Fruit fly (Drosophila melanogaster) whole organism, embryonic: Measurements from ENCODE around the gene CG5853.

Experiments
- B-H2 ChIP-seq: fragments of 200-800 bp; sonication (Bioruptor generic); optimal IDR thresholded peaks from 2 replicates; lab custom pipeline; 2018; ENCODE audit warnings: missing biosample characterization, mild to moderate bottlenecking, missing genetic modification characterization
- Blimp-1 ChIP-seq: fragments of 200-800 bp; sonication (Bioruptor generic); optimal IDR thresholded peaks from 3 replicates; lab custom pipeline; 2018; ENCODE audit warnings: missing biosample characterization, missing genetic modification characterization, mild to moderate bottlenecking, moderate library complexity, missing genetic modification reagents
- CG1024 ChIP-seq: fragments of 200-800 bp; sonication (Bioruptor generic); IDR thresholded peaks from 2 replicates; pipeline ENCODE4 v1.3.6; 2022; ENCODE audit warnings: missing biosample characterization, missing genetic modification characterization
- CG11093 ChIP-seq: fragments of 200-800 bp; sonication (Bioruptor generic); IDR thresholded peaks from 3 replicates; pipeline ENCODE4 v1.3.6; 2022; ENCODE audit warnings: missing biosample characterization, missing genetic modification characterization
- CG13123 ChIP-seq: fragments of 200-800 bp; sonication (Bioruptor generic); optimal IDR thresholded peaks from 2 replicates; lab custom pipeline; 2016; ENCODE audit warnings: missing biosample characterization, missing genetic modification characterization
- CG14441 ChIP-seq: fragments of 200-800 bp; sonication (Bioruptor generic); IDR thresholded peaks from 2 replicates; pipeline ENCODE4 v1.3.6; 2022; ENCODE audit warnings: missing biosample characterization, missing genetic modification characterization
- CG17328 ChIP-seq: fragments of 200-800 bp; sonication (Bioruptor generic); IDR thresholded peaks from 2 replicates; pipeline ENCODE4 v1.3.6; 2022; ENCODE audit warnings: missing biosample characterization, missing genetic modification characterization
- CG18011 ChIP-seq: fragments of 200-800 bp; sonication (Bioruptor generic); optimal IDR thresholded peaks from 2 replicates; lab custom pipeline; 2017; ENCODE audit warnings: missing biosample characterization, missing genetic modification characterization, mild to moderate bottlenecking, moderate library complexity, missing genotype
- CG1832 ChIP-seq: fragments of 200-800 bp; sonication (Bioruptor generic); optimal IDR thresholded peaks from 2 replicates; lab custom pipeline; 2017; ENCODE audit warnings: missing biosample characterization, mild to moderate bottlenecking, missing genetic modification characterization, inconsistent platforms
- CG2116 ChIP-seq: fragments of 200-800 bp; sonication (Bioruptor generic); optimal IDR thresholded peaks from 3 replicates; lab custom pipeline; 2018; ENCODE audit warnings: missing biosample characterization, mild to moderate bottlenecking, missing genetic modification characterization
- CG2202 ChIP-seq: fragments of 200-800 bp; sonication (Bioruptor generic); optimal IDR thresholded peaks from 2 replicates; lab custom pipeline; 2018; ENCODE audit warnings: missing biosample characterization, mild to moderate bottlenecking, missing genetic modification characterization
- CG30020 ChIP-seq: fragments of 200-800 bp; optimal IDR thresholded peaks from 2 replicates; lab custom pipeline; 2019; ENCODE audit warnings: missing biosample characterization, mild to moderate bottlenecking, missing genetic modification characterization, moderate library complexity
- CG32532 ChIP-seq: fragments of 200-800 bp; sonication (Bioruptor generic); IDR thresholded peaks from 2 replicates; pipeline ENCODE4 v1.3.6; 2022; ENCODE audit warnings: missing biosample characterization, missing genetic modification characterization
- CG3838 ChIP-seq: fragments of 200-800 bp; sonication (Bioruptor generic); optimal IDR thresholded peaks from 3 replicates; lab custom pipeline; 2016; ENCODE audit warnings: missing biosample characterization, missing genetic modification characterization
- CG4282 ChIP-seq: fragments of 200-800 bp; sonication (Bioruptor generic); optimal IDR thresholded peaks from 2 replicates; lab custom pipeline; 2016; ENCODE audit warnings: missing biosample characterization, missing genetic modification characterization
- CG5245 ChIP-seq: fragments of 200-800 bp; sonication (Bioruptor generic); optimal IDR thresholded peaks from 3 replicates; lab custom pipeline; 2016; ENCODE audit warnings: missing biosample characterization, missing genetic modification characterization
- CG6272 ChIP-seq: fragments of 200-800 bp; sonication (Bioruptor generic); IDR thresholded peaks from 2 replicates; pipeline ENCODE4 v1.3.6; 2022; ENCODE audit warnings: missing biosample characterization, missing genetic modification characterization
- CG6765 ChIP-seq: fragments of 200-800 bp; sonication (Bioruptor generic); optimal IDR thresholded peaks from 3 replicates; lab custom pipeline; 2017; ENCODE audit warnings: missing biosample characterization, mild to moderate bottlenecking, missing genetic modification characterization
- CG9609 ChIP-seq: fragments of 200-800 bp; sonication (Bioruptor generic); optimal IDR thresholded peaks from 3 replicates; lab custom pipeline; 2016; ENCODE audit warnings: missing biosample characterization, missing genetic modification characterization
- CkIIα-i1 ChIP-seq: fragments of 200-800 bp; sonication (Bioruptor generic); IDR thresholded peaks from 2 replicates; pipeline ENCODE4 v1.3.6; 2022; ENCODE audit warnings: missing biosample characterization, missing genetic modification characterization
- Deaf1 ChIP-seq: fragments of 200-800 bp; optimal IDR thresholded peaks from 3 replicates; lab custom pipeline; 2019; ENCODE audit warnings: missing biosample characterization, mild to moderate bottlenecking, missing genetic modification characterization, moderate library complexity
- Doc2 ChIP-seq: fragments of 200-800 bp; sonication (Bioruptor generic); IDR thresholded peaks from 2 replicates; pipeline ENCODE4 v1.3.6; 2022; ENCODE audit warnings: missing biosample characterization, missing genetic modification characterization
- Ets65A ChIP-seq: fragments of 200-800 bp; sonication (Bioruptor generic); peaks from one replicate; lab custom pipeline; 2016; ENCODE audit warnings: missing biosample characterization, missing genetic modification characterization
- HHEX ChIP-seq: fragments of 200-800 bp; sonication (Bioruptor generic); optimal IDR thresholded peaks from 3 replicates; lab custom pipeline; 2017; ENCODE audit warnings: missing biosample characterization, mild to moderate bottlenecking, missing genetic modification characterization, missing genetic modification reagents
- HLH54F ChIP-seq: fragments of 200-800 bp; sonication (Bioruptor generic); optimal IDR thresholded peaks from 3 replicates; lab custom pipeline; 2016; ENCODE audit warnings: missing biosample characterization, missing genetic modification characterization
- Oli ChIP-seq: fragments of 200-800 bp; sonication (Bioruptor generic); optimal IDR thresholded peaks from 2 replicates; lab custom pipeline; 2018; ENCODE audit warnings: missing biosample characterization, mild to moderate bottlenecking, missing genetic modification characterization, moderate library complexity
- PHDP ChIP-seq: fragments of 200-800 bp; sonication (Bioruptor generic); optimal IDR thresholded peaks from 3 replicates; lab custom pipeline; 2018; ENCODE audit warnings: missing biosample characterization, mild to moderate bottlenecking, missing genetic modification characterization, moderate library complexity
- Ptx1 ChIP-seq: fragments of 200-800 bp; sonication (Bioruptor generic); IDR thresholded peaks from 2 replicates; pipeline ENCODE4 v1.3.6; 2022; ENCODE audit warnings: missing biosample characterization, missing genetic modification characterization
- ac ChIP-seq: fragments of 200-800 bp; sonication (Bioruptor generic); optimal IDR thresholded peaks from 3 replicates; lab custom pipeline; 2017; ENCODE audit warnings: missing biosample characterization, mild to moderate bottlenecking, missing genetic modification characterization
- az2 ChIP-seq: fragments of 200-800 bp; sonication (Bioruptor generic); optimal IDR thresholded peaks from 3 replicates; lab custom pipeline; 2016; ENCODE audit warnings: missing biosample characterization, missing genetic modification characterization
- chn ChIP-seq: fragments of 200-800 bp; sonication (Bioruptor generic); optimal IDR thresholded peaks from 2 replicates; lab custom pipeline; 2016; ENCODE audit warnings: missing biosample characterization, missing genetic modification characterization
- disco-r ChIP-seq: fragments of 200-800 bp; sonication (Bioruptor generic); optimal IDR thresholded peaks from 2 replicates; lab custom pipeline; 2016; ENCODE audit warnings: missing biosample characterization, missing genetic modification characterization
- emc ChIP-seq: fragments of 200-800 bp; sonication (Bioruptor generic); optimal IDR thresholded peaks from 2 replicates; lab custom pipeline; 2016; ENCODE audit warnings: missing biosample characterization, missing genetic modification characterization
- grau ChIP-seq: fragments of 200-800 bp; optimal IDR thresholded peaks from 3 replicates; lab custom pipeline; 2019; ENCODE audit warnings: missing biosample characterization, mild to moderate bottlenecking, missing genetic modification characterization, moderate library complexity
- gt ChIP-seq: fragments of 200-800 bp; sonication (Bioruptor generic); IDR thresholded peaks from 2 replicates; pipeline ENCODE4 v1.3.6; 2022; ENCODE audit warnings: missing biosample characterization, missing genetic modification characterization
- hbn ChIP-seq: fragments of 200-800 bp; sonication (Bioruptor generic); IDR thresholded peaks from 2 replicates; pipeline ENCODE4 v1.3.6; 2022; ENCODE audit warnings: missing biosample characterization, missing genetic modification characterization; ENCODE audit not compliant: partially characterized antibody
- inv ChIP-seq: fragments of 200-800 bp; sonication (Bioruptor generic); IDR thresholded peaks from 2 replicates; pipeline ENCODE4 v1.3.6; 2022; ENCODE audit warnings: missing biosample characterization, missing genetic modification characterization; ENCODE audit not compliant: partially characterized antibody
- maf-S ChIP-seq: fragments of 200-800 bp; sonication (Bioruptor generic); optimal IDR thresholded peaks from 2 replicates; lab custom pipeline; 2016; ENCODE audit warnings: missing biosample characterization, missing genetic modification characterization
- org-1 ChIP-seq: fragments of 200-800 bp; sonication (Bioruptor generic); optimal IDR thresholded peaks from 2 replicates; lab custom pipeline; 2017; ENCODE audit warnings: missing biosample characterization, missing genetic modification characterization
- phol ChIP-seq: fragments of 200-800 bp; sonication (Bioruptor generic); optimal IDR thresholded peaks from 3 replicates; lab custom pipeline; 2018; ENCODE audit warnings: missing biosample characterization, mild to moderate bottlenecking, missing genetic modification characterization, moderate library complexity
- sens-2 ChIP-seq: fragments of 200-800 bp; sonication (Bioruptor generic); IDR thresholded peaks from 2 replicates; pipeline ENCODE4 v1.3.6; 2022; ENCODE audit warnings: missing biosample characterization, missing genetic modification characterization
- sna ChIP-seq: fragments of 200-800 bp; sonication (Bioruptor generic); IDR thresholded peaks from 2 replicates; pipeline ENCODE4 v1.3.6; 2022; ENCODE audit warnings: missing biosample characterization, missing genetic modification characterization; ENCODE audit not compliant: partially characterized antibody
- vvl ChIP-seq: fragments of 200-800 bp; sonication (Bioruptor generic); IDR thresholded peaks from 2 replicates; pipeline ENCODE4 v1.3.6; 2022; ENCODE audit warnings: missing biosample characterization, missing genetic modification characterization
- zfh1 ChIP-seq: fragments of 200-800 bp; sonication (Bioruptor generic); IDR thresholded peaks from 3 replicates; pipeline ENCODE4 v1.3.6; 2022; ENCODE audit warnings: missing biosample characterization, missing genetic modification characterization

The CG5853 gene

DNA sequence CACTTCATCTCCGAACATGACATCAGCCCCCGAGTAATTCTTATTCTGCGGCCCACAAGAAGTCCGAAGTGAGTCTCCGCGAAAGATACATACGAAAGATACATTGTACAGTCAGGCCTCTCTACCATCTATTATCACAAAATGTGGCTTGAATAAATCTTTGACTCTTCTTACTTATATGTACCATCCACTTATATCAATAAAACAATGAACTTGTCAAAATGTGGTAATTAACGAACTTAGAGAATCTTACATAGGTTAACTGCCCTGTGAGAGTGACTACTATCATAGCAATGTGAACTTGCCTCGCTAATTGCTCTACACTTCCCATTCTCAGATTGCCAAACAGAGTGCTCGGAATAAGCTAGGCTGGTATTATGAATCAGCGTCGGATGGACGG, 40.8 kb downstream of the CG5853 start (continued):
- no peak for TF ChIP-seq hbn (GFP tag; lab: Robert Waterston, UW)
- TF ChIP-seq Blimp-1 (GFP tag; lab: Kevin White, UChicago) = no peak
- no peak for TF ChIP-seq sens-2
- TF ChIP-seq grau = peak; percentile 17
- TF ChIP-seq Ets65A (GFP tag; lab: Kevin White, UChicago) = peak; percentile 18
- peak; percentile 48; the same call in 1 of the 2 replicates for TF ChIP-seq CG32532 (GFP tag; lab: Robert Waterston, UW)
- no peak for TF ChIP-seq B-H2 (GFP tag; lab: Kevin White, UChicago)
- no peak for TF ChIP-seq inv (GFP tag; lab: Robert Waterston, UW)
- no peak for TF ChIP-seq Doc2 (GFP tag; lab: Robert Waterston, UW)
- TF ChIP-seq CG1024 (GFP tag; lab: Robert Waterston, UW) = no peak
- TF ChIP-seq CG9609 (GFP tag; lab: Kevin White, UChicago) = no peak
- TF ChIP-seq emc (GFP tag; lab: Kevin White, UChicago) = no peak
- no peak for TF ChIP-seq CG18011 (GFP tag; lab: Kevin White, UChicago)
- no peak for TF ChIP-seq az2 (GFP tag; lab: Kevin White, UChicago)
- no peak for TF ChIP-seq sna (GFP tag; lab: Robert Waterston, UW)
- no peak for TF ChIP-seq vvl (GFP tag; lab: Robert Waterston, UW)
- TF ChIP-seq CG3838 (GFP tag; lab: Kevin White, UChicago) = no peak
- no peak for TF ChIP-seq CG6272 (GFP tag; lab: Robert Waterston, UW)
- no peak for TF ChIP-seq Oli (tag; lab: Kevin White, UChicago)
- no peak for TF ChIP-seq gt (GFP tag; lab: Robert Waterston, UW)
- TF ChIP-seq phol (tag; lab: Kevin White, UChicago) = no peak
- TF ChIP-seq PHDP (tag; lab: Kevin White, UChicago) = no peak
- TF ChIP-seq CG2202 (tag; lab: Kevin White, UChicago) = no peak
- TF ChIP-seq CG5245 = no peak
- 0 out of 2 replicates have a peak, but pooled peaks have one; percentile 22 for TF ChIP-seq Ptx1 (GFP tag; lab: Robert Waterston, UW)
- TF ChIP-seq maf-S (GFP tag; lab: Kevin White, UChicago) = no peak
- TF ChIP-seq CG4282 (GFP tag; lab: Kevin White, UChicago) = no peak
- no peak for TF ChIP-seq chn
- TF ChIP-seq CG13123 (GFP tag; lab: Kevin White, UChicago) = no peak
- TF ChIP-seq CG11093 = no peak
- no peak for TF ChIP-seq org-1 (GFP tag; lab: Kevin White, UChicago)
- TF ChIP-seq Deaf1 = no peak
- TF ChIP-seq CG2116 (GFP tag; lab: Kevin White, UChicago) = no peak
- TF ChIP-seq CG14441 (GFP tag; lab: Robert Waterston, UW) = 0 out of 2 replicates have a peak, but pooled peaks have one; percentile 29
- TF ChIP-seq CG17328 (GFP tag; lab: Robert Waterston, UW) = no peak
- TF ChIP-seq HHEX (GFP tag; lab: Kevin White, UChicago) = no peak
- TF ChIP-seq HLH54F = no peak
- no peak for TF ChIP-seq disco-r (GFP tag; lab: Kevin White, UChicago)
- TF ChIP-seq CkIIα-i1 = no peak
- TF ChIP-seq CG30020 (tag; lab: Kevin White, UChicago) = no peak
- no peak for TF ChIP-seq CG1832 (GFP tag; lab: Kevin White, UChicago)
- TF ChIP-seq CG6765 (GFP tag; lab: Kevin White, UChicago) = no peak
- no peak for TF ChIP-seq ac
- TF ChIP-seq zfh1 (GFP tag; lab: Robert Waterston, UW) = no peak
